Fruit fly (Drosophila melanogaster) whole organism, embryonic: ENCODE measurements around the gene CG5910.
A peak's percentile ranks its signal among the peaks of the same experiment; 100 is the strongest.

Experiments
- CG11247 ChIP-seq: fragments of 200-800 bp; sonication (Bioruptor generic); IDR thresholded peaks from 2 replicates; pipeline ENCODE4 v1.3.6; 2022; ENCODE audit warnings: missing biosample characterization, missing genetic modification characterization
- CG11398 ChIP-seq: fragments of 200-800 bp; sonication (Bioruptor generic); optimal IDR thresholded peaks from 2 replicates; lab custom pipeline; 2016; ENCODE audit warnings: missing biosample characterization, missing genetic modification characterization
- CG12155 ChIP-seq: fragments of 200-800 bp; sonication (Bioruptor generic); optimal IDR thresholded peaks from 3 replicates; lab custom pipeline; 2016; ENCODE audit warnings: missing biosample characterization, missing genetic modification characterization
- CG13424 ChIP-seq: fragments of 200-800 bp; sonication (Bioruptor generic); optimal IDR thresholded peaks from 2 replicates; lab custom pipeline; 2019; ENCODE audit warnings: missing biosample characterization, mild to moderate bottlenecking, missing genetic modification characterization, moderate library complexity
- CG14014 ChIP-seq: fragments of 200-800 bp; sonication (Bioruptor generic); IDR thresholded peaks from 2 replicates; pipeline ENCODE4 v1.3.6; 2022; ENCODE audit warnings: missing biosample characterization, missing genetic modification characterization
- CG15011 ChIP-seq: fragments of 200-800 bp; sonication (Bioruptor generic); optimal IDR thresholded peaks from 3 replicates; lab custom pipeline; 2018; ENCODE audit warnings: missing biosample characterization, mild to moderate bottlenecking, missing genetic modification characterization
- CG17359 ChIP-seq: fragments of 200-800 bp; sonication (Bioruptor generic); optimal IDR thresholded peaks from 3 replicates; lab custom pipeline; 2018; ENCODE audit warnings: missing biosample characterization, mild to moderate bottlenecking, missing genetic modification characterization, moderate library complexity
- CG17568 ChIP-seq: fragments of 200-800 bp; sonication (Bioruptor generic); optimal IDR thresholded peaks from 2 replicates; lab custom pipeline; 2018; ENCODE audit warnings: missing biosample characterization, mild to moderate bottlenecking, missing genetic modification characterization, moderate library complexity
- CG1832 ChIP-seq: fragments of 200-800 bp; sonication (Bioruptor generic); optimal IDR thresholded peaks from 2 replicates; lab custom pipeline; 2017; ENCODE audit warnings: missing biosample characterization, mild to moderate bottlenecking, missing genetic modification characterization, inconsistent platforms
- CG18599 ChIP-seq: fragments of 200-800 bp; sonication (Bioruptor generic); optimal IDR thresholded peaks from 3 replicates; lab custom pipeline; 2017; ENCODE audit warnings: missing biosample characterization, missing genetic modification characterization, mild to moderate bottlenecking, moderate library complexity, missing genetic modification reagents
- CG2120 ChIP-seq: fragments of 200-800 bp; sonication (Bioruptor generic); optimal IDR thresholded peaks from 3 replicates; lab custom pipeline; 2016; ENCODE audit warnings: missing biosample characterization, missing genetic modification characterization
- CG31388 ChIP-seq: fragments of 200-800 bp; sonication (Bioruptor generic); optimal IDR thresholded peaks from 2 replicates; lab custom pipeline; 2016; ENCODE audit warnings: missing biosample characterization, missing genetic modification characterization
- CG33213 ChIP-seq: fragments of 200-800 bp; sonication (Bioruptor generic); optimal IDR thresholded peaks from 3 replicates; lab custom pipeline; 2016; ENCODE audit warnings: missing biosample characterization, missing genetic modification characterization
- CG34224 ChIP-seq: fragments of 200-800 bp; sonication (Bioruptor generic); IDR thresholded peaks from 3 replicates; pipeline ENCODE4 v1.3.6; 2022; ENCODE audit warnings: missing biosample characterization, missing genetic modification characterization; ENCODE audit not compliant: partially characterized antibody
- CG43689 ChIP-seq: fragments of 200-800 bp; sonication (Bioruptor generic); IDR thresholded peaks from 2 replicates; pipeline ENCODE4 v1.3.6; 2022; ENCODE audit warnings: missing biosample characterization, missing genetic modification characterization
- CG6254 ChIP-seq: fragments of 200-800 bp; sonication (Bioruptor generic); optimal IDR thresholded peaks from 3 replicates; lab custom pipeline; 2017; ENCODE audit warnings: mild to moderate bottlenecking, missing biosample characterization, missing genetic modification reagents, missing genetic modification characterization
- CG7745 ChIP-seq: fragments of 200-800 bp; sonication (Bioruptor generic); optimal IDR thresholded peaks from 2 replicates; lab custom pipeline; 2018; ENCODE audit warnings: missing biosample characterization, mild to moderate bottlenecking, missing genetic modification characterization, moderate library complexity
- CTCF ChIP-seq: fragments of 200-800 bp; sonication (Bioruptor generic); optimal IDR thresholded peaks from 2 replicates; lab custom pipeline; 2017; ENCODE audit warnings: missing biosample characterization, mild to moderate bottlenecking, missing genetic modification characterization, moderate library complexity
- Chrac-16 ChIP-seq: fragments of 200-800 bp; sonication (Bioruptor generic); optimal IDR thresholded peaks from 3 replicates; lab custom pipeline; 2016; ENCODE audit warnings: missing biosample characterization, missing genetic modification characterization
- D ChIP-seq, 2 experiments: fragments of 200-800 bp in 1 of 2; fragments of >200 bp in 1 of 2; sonication (Bioruptor generic) in 1 of 2; optimal IDR thresholded peaks; 2 replicates in 1 of 2; 3 replicates in 1 of 2; lab custom pipeline; 2017; ENCODE audit warnings: mild to moderate bottlenecking in 1 of 2, missing biosample characterization in 1 of 2, missing genetic modification characterization in 1 of 2, missing genetic modification reagents in 1 of 2
- Elba2 ChIP-seq: fragments of 200-800 bp; sonication (Bioruptor generic); optimal IDR thresholded peaks from 3 replicates; lab custom pipeline; 2016; ENCODE audit warnings: missing biosample characterization, missing genetic modification characterization
- Hey ChIP-seq: fragments of 200-800 bp; sonication (Bioruptor generic); optimal IDR thresholded peaks from 3 replicates; lab custom pipeline; 2018; ENCODE audit warnings: missing biosample characterization, mild to moderate bottlenecking, missing genetic modification characterization
- Hmr ChIP-seq: fragments of 200-800 bp; sonication (Bioruptor generic); optimal IDR thresholded peaks from 3 replicates; lab custom pipeline; 2017; ENCODE audit warnings: mild to moderate bottlenecking, missing biosample characterization, missing genetic modification reagents, missing genetic modification characterization
- Hmx ChIP-seq: fragments of 200-800 bp; sonication (Bioruptor generic); optimal IDR thresholded peaks from 2 replicates; lab custom pipeline; 2016; ENCODE audit warnings: missing biosample characterization, missing genetic modification characterization
- Nf-YB ChIP-seq: fragments of 200-800 bp; sonication (Bioruptor generic); optimal IDR thresholded peaks from 3 replicates; lab custom pipeline; 2019; ENCODE audit warnings: missing biosample characterization, mild to moderate bottlenecking, missing genetic modification characterization, moderate library complexity
- Opbp ChIP-seq: fragments of 200-800 bp; sonication (Bioruptor generic); IDR thresholded peaks from 3 replicates; pipeline ENCODE4 v1.3.6; 2022; ENCODE audit warnings: missing biosample characterization, missing genetic modification characterization; ENCODE audit not compliant: partially characterized antibody
- PHDP ChIP-seq: fragments of 200-800 bp; sonication (Bioruptor generic); optimal IDR thresholded peaks from 3 replicates; lab custom pipeline; 2018; ENCODE audit warnings: missing biosample characterization, mild to moderate bottlenecking, missing genetic modification characterization, moderate library complexity
- Rx ChIP-seq: fragments of 200-800 bp; sonication (Bioruptor generic); IDR thresholded peaks from 2 replicates; pipeline ENCODE4 v1.3.6; 2022; ENCODE audit warnings: missing biosample characterization, missing genetic modification characterization
- Side ChIP-seq: fragments of 200-800 bp; sonication (Bioruptor generic); optimal IDR thresholded peaks from 2 replicates; lab custom pipeline; 2016; ENCODE audit warnings: missing biosample characterization, missing genetic modification characterization
- Sin3A ChIP-seq: fragments of >200 bp; optimal IDR thresholded peaks from 2 replicates; lab custom pipeline; 2018
- Spps ChIP-seq: fragments of 200-800 bp; sonication (Bioruptor generic); optimal IDR thresholded peaks from 2 replicates; lab custom pipeline; 2018; ENCODE audit warnings: missing biosample characterization, mild to moderate bottlenecking, missing genetic modification characterization
- aop ChIP-seq: fragments of 200-800 bp; sonication (Bioruptor generic); IDR thresholded peaks from 2 replicates; pipeline ENCODE4 v1.3.6; 2022; ENCODE audit warnings: missing biosample characterization, missing genetic modification characterization
- chinmo ChIP-seq: fragments of 200-800 bp; sonication (Bioruptor generic); IDR thresholded peaks from 4 replicates; pipeline ENCODE4 v1.3.6; 2022; ENCODE audit warnings: missing biosample characterization, missing genetic modification characterization; ENCODE audit not compliant: partially characterized antibody
- ci ChIP-seq: fragments of 200-800 bp; sonication (Bioruptor generic); IDR thresholded peaks from 3 replicates; pipeline ENCODE4 v1.3.6; 2022; ENCODE audit warnings: missing biosample characterization, missing genetic modification characterization
- cwo ChIP-seq: fragments of 200-800 bp; sonication (Bioruptor generic); optimal IDR thresholded peaks from 3 replicates; lab custom pipeline; 2017; ENCODE audit warnings: missing biosample characterization, missing genetic modification characterization, mild to moderate bottlenecking, moderate library complexity, missing genetic modification reagents
- eyg ChIP-seq: fragments of 200-800 bp; sonication (Bioruptor generic); optimal IDR thresholded peaks from 3 replicates; lab custom pipeline; 2016; ENCODE audit warnings: missing biosample characterization, missing genetic modification characterization
- fru ChIP-seq: fragments of >200 bp; optimal IDR thresholded peaks from 2 replicates; lab custom pipeline; 2017
- gfzf ChIP-seq: fragments of 200-800 bp; sonication (Bioruptor generic); optimal IDR thresholded peaks from 2 replicates; lab custom pipeline; 2016; ENCODE audit warnings: missing biosample characterization, mild to moderate bottlenecking, missing genetic modification characterization, moderate library complexity
- insv ChIP-seq, 2 experiments: fragments of 200-800 bp; sonication (Bioruptor generic); optimal IDR thresholded peaks; 3 replicates each; lab custom pipeline; 2016 to 2018; ENCODE audit warnings: missing biosample characterization in 2 of 2, missing genetic modification characterization in 2 of 2
- klu ChIP-seq: fragments of 200-800 bp; sonication (Bioruptor generic); IDR thresholded peaks from 2 replicates; pipeline ENCODE4 v1.3.6; 2022; ENCODE audit warnings: missing biosample characterization, missing genetic modification characterization
- knrl ChIP-seq: fragments of 200-800 bp; sonication (Bioruptor generic); IDR thresholded peaks from 3 replicates; pipeline ENCODE4 v1.3.6; 2022; ENCODE audit warnings: missing biosample characterization, missing genetic modification characterization; ENCODE audit not compliant: partially characterized antibody
- org-1 ChIP-seq: fragments of 200-800 bp; sonication (Bioruptor generic); optimal IDR thresholded peaks from 2 replicates; lab custom pipeline; 2017; ENCODE audit warnings: missing biosample characterization, missing genetic modification characterization
- pan ChIP-seq, 4 experiments: fragments of >200 bp in 3 of 4; fragments of 200-800 bp in 1 of 4; sonication (Bioruptor generic) in 1 of 4; optimal IDR thresholded peaks in 3 of 4; IDR thresholded peaks in 1 of 4; 2 replicates each; pipeline versions ENCODE4 v1.3.6 to Lab custom; 2017 to 2022; ENCODE audit warnings: missing biosample characterization in 2 of 4, missing genetic modification characterization in 2 of 4, mixed read lengths in 1 of 4
- sens-2 ChIP-seq: fragments of 200-800 bp; sonication (Bioruptor generic); IDR thresholded peaks from 2 replicates; pipeline ENCODE4 v1.3.6; 2022; ENCODE audit warnings: missing biosample characterization, missing genetic modification characterization
- sob ChIP-seq: fragments of 200-800 bp; sonication (Bioruptor generic); IDR thresholded peaks from 2 replicates; pipeline ENCODE4 v1.3.6; 2022; ENCODE audit warnings: missing biosample characterization, missing genetic modification characterization
- stwl ChIP-seq: fragments of 200-800 bp; sonication (Bioruptor generic); optimal IDR thresholded peaks from 3 replicates; lab custom pipeline; 2018; ENCODE audit warnings: missing biosample characterization, mild to moderate bottlenecking, missing genetic modification characterization, moderate library complexity
- toy ChIP-seq: fragments of 200-800 bp; sonication (Bioruptor generic); IDR thresholded peaks from 2 replicates; pipeline ENCODE4 v1.3.6; 2022; ENCODE audit warnings: missing biosample characterization, missing genetic modification characterization
- vfl ChIP-seq: fragments of 200-800 bp; sonication (Bioruptor generic); optimal IDR thresholded peaks from 2 replicates; lab custom pipeline; 2016; ENCODE audit warnings: missing biosample characterization, missing genetic modification characterization
- vnd ChIP-seq: fragments of 200-800 bp; sonication (Bioruptor generic); IDR thresholded peaks from 3 replicates; pipeline ENCODE4 v1.3.6; 2022; ENCODE audit warnings: missing biosample characterization, missing genetic modification characterization; ENCODE audit not compliant: partially characterized antibody

Gene CG5910

dm6 chr3L:20444815-20445519, 2.7 kb downstream of the CG5910 start (continued):
- TF ChIP-seq eyg (GFP tag; lab: Kevin White, UChicago) (peak; percentile 49), CG13424 (tag; lab: Kevin White, UChicago) (peak; percentile 82), vfl (GFP tag; lab: Kevin White, UChicago) (peak; percentile 32), knrl (peak; percentile 35; the same call in 1 of the 3 replicates), cwo (GFP tag; lab: Kevin White, UChicago) (peak; percentile 84), D (optimal IDR thresholded peaks at IDR 0.05; lab: Kevin White, UChicago) (no peak), D (GFP tag; optimal IDR thresholded peaks at IDR 0.05; lab: Kevin White, UChicago) (peak; percentile 80), CG15011 (GFP tag; lab: Kevin White, UChicago) (peak; percentile 72), Side (GFP tag; lab: Kevin White, UChicago) (no peak), CG11398 (GFP tag; lab: Kevin White, UChicago) (no peak), fru (lab: Kevin White, UChicago) (no peak), CG14014 (GFP tag; lab: Robert Waterston, UW) (peak; percentile 88), CTCF (GFP tag; lab: Kevin White, UChicago) (peak; percentile 28), ci (peak; percentile 95), Opbp (GFP tag; lab: Robert Waterston, UW) (no peak), CG7745 (tag; lab: Kevin White, UChicago) (no peak), stwl (no peak), Hey (no peak), sob (GFP tag; lab: Robert Waterston, UW) (peak; percentile 93), gfzf (no peak), CG12155 (GFP tag; lab: Kevin White, UChicago) (peak; percentile 56), CG33213 (GFP tag; lab: Kevin White, UChicago) (no peak), Hmx (GFP tag; lab: Kevin White, UChicago) (no peak), klu (GFP tag; lab: Robert Waterston, UW) (peak; percentile 79), CG17359 (peak; percentile 90), Sin3A (no peak), CG2120 (GFP tag; lab: Kevin White, UChicago) (peak; percentile 69), aop (peak; percentile 76), Elba2 (GFP tag; lab: Kevin White, UChicago) (peak; percentile 32), Rx (GFP tag; lab: Robert Waterston, UW) (peak; percentile 83), CG34224 (no peak), CG11247 (peak; percentile 85), Hmr (GFP tag; lab: Kevin White, UChicago) (peak; percentile 84), PHDP (tag; lab: Kevin White, UChicago) (peak; percentile 84), vnd (GFP tag; lab: Robert Waterston, UW) (no peak), CG6254 (GFP tag; lab: Kevin White, UChicago) (peak; percentile 84), pan (optimal IDR thresholded peaks at IDR 0.05; lab: Kevin White, UChicago) (no peak), pan (GFP tag; optimal IDR thresholded peaks at IDR 0.05 in 1 of 2, IDR thresholded peaks at IDR 0.05 in 1 of 2) (peak in 1 of 2 experiments; percentile 94), Spps (tag; lab: Kevin White, UChicago) (peak; percentile 66), CG1832 (GFP tag; lab: Kevin White, UChicago) (no peak), CG17568 (GFP tag; lab: Kevin White, UChicago) (peak; percentile 79), Chrac-16 (GFP tag; lab: Kevin White, UChicago) (peak; percentile 76), CG18599 (GFP tag; lab: Kevin White, UChicago) (peak; percentile 87), org-1 (GFP tag; lab: Kevin White, UChicago) (peak; percentile 74), Nf-YB (peak; percentile 57), insv (GFP tag; optimal IDR thresholded peaks at IDR 0.05; lab: Kevin White, UChicago) (no peak), sens-2 (GFP tag; lab: Robert Waterston, UW) (peak; percentile 72), chinmo (GFP tag; lab: Robert Waterston, UW) (no peak), CG31388 (GFP tag; lab: Kevin White, UChicago) (peak; percentile 71), CG43689 (GFP tag; lab: Robert Waterston, UW) (peak; percentile 76), toy (GFP tag; lab: Robert Waterston, UW) (peak; percentile 86)
